Worm (Caenorhabditis elegans) whole organism, early embryonic: ENCODE measurements around the gene rpl-33.

Experiments used
- B0310.2 ChIP-seq: sonication (generic microtip); optimal IDR thresholded peaks from 2 replicates; lab custom pipeline; 2016; ENCODE audit warnings: mild to moderate bottlenecking, missing genetic modification characterization, missing compliant biosample characterization
- ama-1 ChIP-seq: fragments of 150-350 bp; optimal IDR thresholded peaks from 2 replicates; lab custom pipeline; 2014
- ceh-36 ChIP-seq: sonication (generic microtip); optimal IDR thresholded peaks from 2 replicates; lab custom pipeline; 2016; ENCODE audit warnings: missing genetic modification characterization, inconsistent platforms, missing compliant biosample characterization
- ets-7 ChIP-seq: sonication (generic microtip); optimal IDR thresholded peaks from 2 replicates; lab custom pipeline; 2016; ENCODE audit warnings: missing genotype, missing genetic modification characterization, missing compliant biosample characterization
- flt-1 ChIP-seq: fragments of 200-800 bp; sonication (Bioruptor generic); IDR thresholded peaks from 2 replicates; pipeline ENCODE4 v1.3.6; 2022; ENCODE audit warnings: missing genetic modification characterization, missing compliant biosample characterization
- hmbx-1 ChIP-seq: sonication (generic microtip); optimal IDR thresholded peaks from 2 replicates; lab custom pipeline; 2016; ENCODE audit warnings: mild to moderate bottlenecking, missing genetic modification characterization, missing compliant biosample characterization
- pes-1 ChIP-seq: fragments of 200-800 bp; sonication (Bioruptor generic); IDR thresholded peaks from 2 replicates; pipeline ENCODE4 v1.3.6; 2022; ENCODE audit warnings: missing genetic modification reagents, missing genetic modification characterization, missing compliant biosample characterization
- scrt-1 ChIP-seq: fragments of 200-800 bp; sonication (Bioruptor generic); IDR thresholded peaks from 2 replicates; pipeline ENCODE4 v1.3.6; 2022; ENCODE audit warnings: missing genetic modification characterization, missing compliant biosample characterization
- sea-1 ChIP-seq: fragments of 200-800 bp; sonication (Bioruptor generic); conservative IDR thresholded peaks from 2 replicates; pipeline ENCODE4 v1.3.6; 2022; ENCODE audit warnings: missing genetic modification characterization, missing compliant biosample characterization
- tbx-11 ChIP-seq: fragments of 200-800 bp; sonication (Bioruptor generic); IDR thresholded peaks from 2 replicates; pipeline ENCODE4 v1.3.6; 2022; ENCODE audit warnings: missing genetic modification characterization, missing compliant biosample characterization
- tbx-37 ChIP-seq: fragments of 200-800 bp; sonication (Bioruptor generic); conservative IDR thresholded peaks from 2 replicates; pipeline ENCODE4 v1.3.6; 2022; ENCODE audit warnings: missing genetic modification reagents, missing genetic modification characterization, missing compliant biosample characterization
- tra-4 ChIP-seq: sonication (generic microtip); optimal IDR thresholded peaks from 2 replicates; lab custom pipeline; 2017; ENCODE audit warnings: missing genetic modification characterization, missing compliant biosample characterization

DNA sequence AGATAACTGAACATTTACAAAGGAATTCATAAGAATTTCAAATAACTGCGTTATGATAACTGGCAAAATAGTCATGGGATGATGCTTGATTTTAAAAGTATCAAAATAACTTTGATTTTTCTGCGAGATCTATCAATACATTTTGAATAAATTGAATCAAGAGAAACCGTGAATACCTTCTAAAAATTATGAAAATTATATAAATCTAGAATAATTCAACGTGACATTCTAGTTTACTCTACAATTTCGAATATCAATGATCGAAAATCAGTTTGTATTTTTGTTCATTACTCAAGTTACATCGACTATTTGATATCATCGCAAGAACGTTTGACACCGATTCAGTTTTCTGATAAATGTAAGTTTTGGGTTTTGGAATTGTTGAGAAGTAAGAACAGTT is 43.6 kb upstream of the rpl-33 start, which contains the start of gene acs-6:
- no peak for TF ChIP-seq tra-4 (tag; lab: Kevin White, UChicago)
- TF ChIP-seq tbx-11 (GFP tag; lab: Robert Waterston, UW) = no peak
- no peak for TF ChIP-seq pes-1 (GFP tag; lab: Robert Waterston, UW)
- TF ChIP-seq ets-7 (tag; lab: Kevin White, UChicago) = no peak
- TF ChIP-seq ama-1 (lab: Kevin White, UChicago) = no peak
- no peak for TF ChIP-seq scrt-1 (GFP tag; lab: Robert Waterston, UW)
- no peak for TF ChIP-seq sea-1
- TF ChIP-seq ceh-36 (tag; lab: Kevin White, UChicago) = no peak
- no peak for TF ChIP-seq hmbx-1
- TF ChIP-seq flt-1 (GFP tag; lab: Robert Waterston, UW) = no peak
- no peak for TF ChIP-seq tbx-37 (GFP tag; lab: Robert Waterston, UW)
- no peak for TF ChIP-seq B0310.2 (tag; lab: Kevin White, UChicago)
